Fruit fly (Drosophila melanogaster): ENCODE measurements around the gene Spn28F.
A peak's percentile ranks its signal among the peaks of the same experiment; 100 is the strongest.

Gene Spn28F

DNA sequence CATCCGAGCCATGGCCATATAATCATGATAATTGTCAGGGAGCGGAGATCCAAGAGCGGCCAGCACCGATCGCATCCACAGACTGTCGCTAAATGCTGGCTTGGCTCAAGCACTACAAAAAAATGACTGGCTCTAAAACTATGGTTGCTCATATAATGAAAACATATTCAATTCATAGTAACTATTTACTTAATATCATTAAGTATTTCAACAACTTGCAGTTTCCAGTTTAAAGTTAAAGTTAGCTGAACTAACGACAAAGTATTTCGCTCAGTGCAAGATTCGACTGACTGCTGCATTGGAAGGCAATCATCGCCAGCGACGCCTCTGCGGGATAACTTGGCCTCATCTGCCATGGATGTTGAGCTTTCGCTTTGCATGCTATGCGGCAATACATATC is 29.3 kb upstream of the Spn28F start (continued):
- TF ChIP-seq dysf (GFP tag; IDR thresholded peaks at IDR 0.05) (0 out of 3 replicates have a peak, but pooled peaks have one; percentile 29), sna (GFP tag; IDR thresholded peaks at IDR 0.05; ENCODE audit: partially characterized antibody) (no peak), ci (GFP tag; IDR thresholded peaks at IDR 0.05) (0 out of 3 replicates have a peak, but pooled peaks have one; percentile 22), az2 (GFP tag; optimal IDR thresholded peaks at IDR 0.05) (no peak), CG7556 (GFP tag; optimal IDR thresholded peaks at IDR 0.05) (no peak), esg (GFP tag; conservative IDR thresholded peaks at IDR 0.05) (no peak), CG33557 (GFP tag; optimal IDR thresholded peaks at IDR 0.05) (no peak), sisA (GFP tag; IDR thresholded peaks at IDR 0.05) (0 out of 2 replicates have a peak, but pooled peaks have one; percentile 18), Bgb (GFP tag; IDR thresholded peaks at IDR 0.05; ENCODE audit: partially characterized antibody) (no peak), Mes4 (GFP tag; optimal IDR thresholded peaks at IDR 0.05) (no peak), Drgx (GFP tag; IDR thresholded peaks at IDR 0.05) (peak; percentile 84), CG5180 (GFP tag; optimal IDR thresholded peaks at IDR 0.05) (no peak), shn (GFP tag; optimal IDR thresholded peaks at IDR 0.05) (no peak), Lhr (GFP tag; optimal IDR thresholded peaks at IDR 0.05) (no peak), Ets65A (GFP tag) (peak; percentile 66), E2f2 (GFP tag; IDR thresholded peaks at IDR 0.05) (no peak), eve (GFP tag; optimal IDR thresholded peaks at IDR 0.05) (no peak), CG7963 (GFP tag; IDR thresholded peaks at IDR 0.05; ENCODE audit: partially characterized antibody) (no peak), zfh1 (GFP tag; IDR thresholded peaks at IDR 0.05) (no peak; the same call in 2 of the 3 replicates), Atf-2 (GFP tag; optimal IDR thresholded peaks at IDR 0.05) (no peak), lola (GFP tag; optimal IDR thresholded peaks at IDR 0.05) (no peak), Trl (optimal IDR thresholded peaks at IDR 0.05) (no peak), Trl (GFP tag; optimal IDR thresholded peaks at IDR 0.05) (no peak), Mad (GFP tag; optimal IDR thresholded peaks at IDR 0.05) (no peak), CkIIα-i1 (GFP tag; IDR thresholded peaks at IDR 0.05) (no peak), trh (GFP tag; optimal IDR thresholded peaks at IDR 0.05) (no peak), BEAF-32 (GFP tag; optimal IDR thresholded peaks at IDR 0.05) (no peak), ttk (GFP tag; IDR thresholded peaks at IDR 0.05) (0 out of 2 replicates have a peak, but pooled peaks have one; percentile 24), oc (tag; optimal IDR thresholded peaks at IDR 0.05) (no peak), pita (GFP tag; optimal IDR thresholded peaks at IDR 0.05) (no peak), Ptx1 (GFP tag; IDR thresholded peaks at IDR 0.05) (no peak), CG12104 (GFP tag; optimal IDR thresholded peaks at IDR 0.05) (no peak), bab2 (GFP tag; optimal IDR thresholded peaks at IDR 0.05) (no peak), rib (GFP tag; IDR thresholded peaks at IDR 0.05) (no peak)

dm6 chr2L:8268679-8269078 is 27.1 kb upstream of the Spn28F start:
- TF ChIP-seq Awh (GFP tag; IDR thresholded peaks at IDR 0.05) (peak; percentile 76), CG12769 (tag; optimal IDR thresholded peaks at IDR 0.05) (peak; percentile 22), abd-A (tag; optimal IDR thresholded peaks at IDR 0.05) (peak; percentile 50), Vsx1 (GFP tag; optimal IDR thresholded peaks at IDR 0.05) (peak; percentile 22), CG6791 (GFP tag; IDR thresholded peaks at IDR 0.05; ENCODE audit: partially characterized antibody) (no peak), CG17186 (GFP tag; optimal IDR thresholded peaks at IDR 0.05) (no peak), vvl (GFP tag; IDR thresholded peaks at IDR 0.05) (peak; percentile 62; the same call in 1 of the 2 replicates)
